Worm (Caenorhabditis elegans): ENCODE measurements around the gene ndx-3.

ce11 chrII:4918501-4919021, 34.8 kb upstream of the ndx-3 start:
- no peak for TF ChIP-seq F13C5.2 (tag; optimal IDR thresholded peaks at IDR 0.05)
- TF ChIP-seq ama-1 (optimal IDR thresholded peaks at IDR 0.05), result no peak
- no peak for TF ChIP-seq ceh-36 (tag; optimal IDR thresholded peaks at IDR 0.05)
- TF ChIP-seq ets-7 (tag; optimal IDR thresholded peaks at IDR 0.05), result no peak
- TF ChIP-seq hmbx-1 (tag; optimal IDR thresholded peaks at IDR 0.05), result no peak
- TF ChIP-seq tra-4 (tag; optimal IDR thresholded peaks at IDR 0.05), result no peak
- TF ChIP-seq scrt-1 (GFP tag; IDR thresholded peaks at IDR 0.05), result no peak
- TF ChIP-seq aly-1 (tag; optimal IDR thresholded peaks at IDR 0.05), result no peak
- no peak for TF ChIP-seq tbx-37 (GFP tag; conservative IDR thresholded peaks at IDR 0.05)
- TF ChIP-seq sea-1 (GFP tag; conservative IDR thresholded peaks at IDR 0.05), result no peak
- TF ChIP-seq hnd-1 (tag; optimal IDR thresholded peaks at IDR 0.05), result no peak
